Fruit fly (Drosophila melanogaster) whole organism, embryonic: ENCODE measurements around the gene CG11839.
A peak's percentile ranks its signal among the peaks of the same experiment; 100 is the strongest.

Source experiments
- Asciz ChIP-seq: fragments of 200-800 bp; sonication (Bioruptor generic); optimal IDR thresholded peaks from 2 replicates; lab custom pipeline; 2017; ENCODE audit warnings: missing biosample characterization, mild to moderate bottlenecking, missing genetic modification characterization, missing genetic modification reagents
- CG14014 ChIP-seq: fragments of 200-800 bp; sonication (Bioruptor generic); IDR thresholded peaks from 2 replicates; pipeline ENCODE4 v1.3.6; 2022; ENCODE audit warnings: missing biosample characterization, missing genetic modification characterization
- CG16863 ChIP-seq: fragments of 200-800 bp; sonication (Bioruptor generic); optimal IDR thresholded peaks from 3 replicates; lab custom pipeline; 2016; ENCODE audit warnings: missing biosample characterization, missing genetic modification characterization
- CG2678 ChIP-seq: fragments of 200-800 bp; sonication (Bioruptor generic); optimal IDR thresholded peaks from 3 replicates; lab custom pipeline; 2019; ENCODE audit warnings: missing biosample characterization, mild to moderate bottlenecking, missing genetic modification characterization, moderate library complexity
- CG30431 ChIP-seq: fragments of 200-800 bp; sonication (Bioruptor generic); optimal IDR thresholded peaks from 2 replicates; lab custom pipeline; 2017; ENCODE audit warnings: missing biosample characterization, missing genetic modification characterization
- CG31365 ChIP-seq: fragments of 200-800 bp; sonication (Bioruptor generic); optimal IDR thresholded peaks from 2 replicates; lab custom pipeline; 2018; ENCODE audit warnings: missing biosample characterization, mild to moderate bottlenecking, missing genetic modification characterization
- CG3281 ChIP-seq: fragments of 200-800 bp; sonication (Bioruptor generic); optimal IDR thresholded peaks from 3 replicates; lab custom pipeline; 2017; ENCODE audit warnings: missing biosample characterization, mild to moderate bottlenecking, missing genetic modification characterization
- CG33557 ChIP-seq: fragments of 200-800 bp; sonication (Bioruptor generic); optimal IDR thresholded peaks from 2 replicates; lab custom pipeline; 2019; ENCODE audit warnings: missing biosample characterization, mild to moderate bottlenecking, missing genetic modification characterization, moderate library complexity
- CG3407 ChIP-seq: fragments of 200-800 bp; sonication (Bioruptor generic); optimal IDR thresholded peaks from 2 replicates; lab custom pipeline; 2018; ENCODE audit warnings: missing biosample characterization, mild to moderate bottlenecking, missing genetic modification characterization
- CG42726 ChIP-seq: fragments of 200-800 bp; sonication (Bioruptor generic); IDR thresholded peaks from 2 replicates; pipeline ENCODE4 v1.3.6; 2022; ENCODE audit warnings: missing biosample characterization, missing genetic modification characterization; ENCODE audit not compliant: partially characterized antibody
- CG4854 ChIP-seq: fragments of 200-800 bp; sonication (Bioruptor generic); optimal IDR thresholded peaks from 2 replicates; lab custom pipeline; 2016; ENCODE audit warnings: missing biosample characterization, missing genetic modification characterization, inconsistent platforms
- CG6765 ChIP-seq: fragments of 200-800 bp; sonication (Bioruptor generic); optimal IDR thresholded peaks from 3 replicates; lab custom pipeline; 2017; ENCODE audit warnings: missing biosample characterization, mild to moderate bottlenecking, missing genetic modification characterization
- CG7556 ChIP-seq: fragments of 200-800 bp; sonication (Bioruptor generic); optimal IDR thresholded peaks from 2 replicates; lab custom pipeline; 2017; ENCODE audit warnings: missing biosample characterization, mild to moderate bottlenecking, missing genetic modification characterization
- CG8478 ChIP-seq: fragments of >200 bp; optimal IDR thresholded peaks from 2 replicates; lab custom pipeline; 2018
- CoRest ChIP-seq: fragments of 200-800 bp; sonication (Bioruptor generic); optimal IDR thresholded peaks from 3 replicates; lab custom pipeline; 2018; ENCODE audit warnings: missing biosample characterization, mild to moderate bottlenecking, missing genetic modification characterization, moderate library complexity
- Eip74EF ChIP-seq, 2 experiments: fragments of 200-800 bp in 1 of 2; fragments of >200 bp in 1 of 2; sonication (Bioruptor generic) in 1 of 2; optimal IDR thresholded peaks; 2 replicates each; lab custom pipeline; 2017 to 2019; ENCODE audit warnings: missing biosample characterization in 2 of 2, missing genetic modification characterization in 2 of 2, mild to moderate bottlenecking in 1 of 2, moderate library complexity in 1 of 2
- Ets65A ChIP-seq: fragments of 200-800 bp; sonication (Bioruptor generic); peaks from one replicate; lab custom pipeline; 2016; ENCODE audit warnings: missing biosample characterization, missing genetic modification characterization
- Fer1 ChIP-seq: fragments of 200-800 bp; sonication (Bioruptor generic); optimal IDR thresholded peaks from 2 replicates; lab custom pipeline; 2017; ENCODE audit warnings: missing biosample characterization, mild to moderate bottlenecking, missing genetic modification characterization
- Gsc ChIP-seq: fragments of 200-800 bp; sonication (Bioruptor generic); IDR thresholded peaks from 2 replicates; pipeline ENCODE4 v1.3.6; 2022; ENCODE audit warnings: missing biosample characterization, missing genetic modification characterization
- H2.0 ChIP-seq: fragments of 200-800 bp; sonication (Bioruptor generic); IDR thresholded peaks from 2 replicates; pipeline ENCODE4 v1.3.6; 2022; ENCODE audit warnings: missing biosample characterization, missing genetic modification characterization
- MESR4 ChIP-seq: fragments of 200-800 bp; sonication (Bioruptor generic); optimal IDR thresholded peaks from 2 replicates; lab custom pipeline; 2018; ENCODE audit warnings: missing biosample characterization, mild to moderate bottlenecking, missing genetic modification characterization, moderate library complexity
- Nf-YB ChIP-seq: fragments of 200-800 bp; sonication (Bioruptor generic); optimal IDR thresholded peaks from 3 replicates; lab custom pipeline; 2019; ENCODE audit warnings: missing biosample characterization, mild to moderate bottlenecking, missing genetic modification characterization, moderate library complexity
- Rfx ChIP-seq: fragments of 200-800 bp; sonication (Bioruptor generic); IDR thresholded peaks from 2 replicates; pipeline ENCODE4 v1.3.6; 2022; ENCODE audit warnings: missing biosample characterization, missing genetic modification characterization
- Spps ChIP-seq: fragments of 200-800 bp; sonication (Bioruptor generic); optimal IDR thresholded peaks from 2 replicates; lab custom pipeline; 2018; ENCODE audit warnings: missing biosample characterization, mild to moderate bottlenecking, missing genetic modification characterization
- Stat92E ChIP-seq, 3 experiments: fragments of >200 bp in 2 of 3; fragments of 200-800 bp in 1 of 3; sonication (Bioruptor generic) in 1 of 3; optimal IDR thresholded peaks; 2 replicates each; lab custom pipeline; 2017 to 2019; ENCODE audit warnings: missing biosample characterization in 3 of 3, missing genetic modification characterization in 3 of 3, mild to moderate bottlenecking in 1 of 3, moderate library complexity in 1 of 3
- amos ChIP-seq: fragments of 200-800 bp; sonication (Bioruptor generic); IDR thresholded peaks from 2 replicates; pipeline ENCODE4 v1.3.6; 2022; ENCODE audit warnings: missing biosample characterization, missing genetic modification characterization; ENCODE audit not compliant: partially characterized antibody
- ap ChIP-seq: fragments of 200-800 bp; sonication (Bioruptor generic); IDR thresholded peaks from 2 replicates; pipeline ENCODE4 v1.3.6; 2022; ENCODE audit warnings: missing biosample characterization, missing genetic modification characterization
- ara ChIP-seq: fragments of 200-800 bp; sonication (Bioruptor generic); IDR thresholded peaks from 2 replicates; pipeline ENCODE4 v1.3.6; 2022; ENCODE audit warnings: missing biosample characterization, missing genetic modification characterization
- az2 ChIP-seq: fragments of 200-800 bp; sonication (Bioruptor generic); optimal IDR thresholded peaks from 3 replicates; lab custom pipeline; 2016; ENCODE audit warnings: missing biosample characterization, missing genetic modification characterization
- cg ChIP-seq: fragments of 200-800 bp; sonication (Bioruptor generic); optimal IDR thresholded peaks from 3 replicates; lab custom pipeline; 2019; ENCODE audit warnings: missing biosample characterization, mild to moderate bottlenecking, missing genetic modification characterization, moderate library complexity
- da ChIP-seq: fragments of 200-800 bp; sonication (Bioruptor generic); optimal IDR thresholded peaks from 2 replicates; lab custom pipeline; 2016; ENCODE audit warnings: missing biosample characterization, missing genetic modification characterization
- fu2 ChIP-seq: fragments of 200-800 bp; sonication (Bioruptor generic); optimal IDR thresholded peaks from 2 replicates; lab custom pipeline; 2016; ENCODE audit warnings: missing biosample characterization, missing genetic modification characterization
- gcm2 ChIP-seq: fragments of 200-800 bp; sonication (Bioruptor generic); optimal IDR thresholded peaks from 2 replicates; lab custom pipeline; 2016; ENCODE audit warnings: missing biosample characterization, missing genetic modification characterization
- h ChIP-seq: fragments of >200 bp; optimal IDR thresholded peaks from 2 replicates; lab custom pipeline; 2017
- jumu ChIP-seq: fragments of 200-800 bp; sonication (Bioruptor generic); optimal IDR thresholded peaks from 3 replicates; lab custom pipeline; 2016; ENCODE audit warnings: missing biosample characterization, missing genetic modification characterization
- kni ChIP-seq: fragments of 200-800 bp; sonication (Bioruptor generic); optimal IDR thresholded peaks from 3 replicates; lab custom pipeline; 2017; ENCODE audit warnings: mild to moderate bottlenecking, missing biosample characterization, missing genetic modification reagents, missing genetic modification characterization
- nerfin-2 ChIP-seq: fragments of 200-800 bp; sonication (Bioruptor generic); IDR thresholded peaks from 2 replicates; pipeline ENCODE4 v1.3.6; 2022; ENCODE audit warnings: missing biosample characterization, missing genetic modification characterization; ENCODE audit not compliant: partially characterized antibody
- odd ChIP-seq: fragments of 200-800 bp; sonication (Bioruptor generic); optimal IDR thresholded peaks from 2 replicates; lab custom pipeline; 2017; ENCODE audit warnings: missing biosample characterization, mild to moderate bottlenecking, missing genetic modification characterization
- phol ChIP-seq: fragments of 200-800 bp; sonication (Bioruptor generic); optimal IDR thresholded peaks from 3 replicates; lab custom pipeline; 2018; ENCODE audit warnings: missing biosample characterization, mild to moderate bottlenecking, missing genetic modification characterization, moderate library complexity
- repo ChIP-seq: fragments of 200-800 bp; sonication (Bioruptor generic); optimal IDR thresholded peaks from 2 replicates; lab custom pipeline; 2016; ENCODE audit warnings: missing biosample characterization, missing genetic modification characterization
- rib ChIP-seq: fragments of 200-800 bp; sonication (Bioruptor generic); IDR thresholded peaks from 2 replicates; pipeline ENCODE4 v1.3.6; 2022; ENCODE audit warnings: missing biosample characterization, missing genetic modification characterization
- salm ChIP-seq: fragments of 200-800 bp; sonication (Bioruptor generic); optimal IDR thresholded peaks from 2 replicates; lab custom pipeline; 2018; ENCODE audit warnings: missing biosample characterization, mild to moderate bottlenecking, missing genetic modification characterization
- sisA ChIP-seq: fragments of 200-800 bp; sonication (Bioruptor generic); IDR thresholded peaks from 2 replicates; pipeline ENCODE4 v1.3.6; 2022; ENCODE audit warnings: missing biosample characterization, missing genetic modification characterization
- sna ChIP-seq: fragments of 200-800 bp; sonication (Bioruptor generic); IDR thresholded peaks from 2 replicates; pipeline ENCODE4 v1.3.6; 2022; ENCODE audit warnings: missing biosample characterization, missing genetic modification characterization; ENCODE audit not compliant: partially characterized antibody
- stwl ChIP-seq: fragments of 200-800 bp; sonication (Bioruptor generic); optimal IDR thresholded peaks from 3 replicates; lab custom pipeline; 2018; ENCODE audit warnings: missing biosample characterization, mild to moderate bottlenecking, missing genetic modification characterization, moderate library complexity
- ttk ChIP-seq: fragments of 200-800 bp; sonication (Bioruptor generic); IDR thresholded peaks from 2 replicates; pipeline ENCODE4 v2.1.2; 2022; ENCODE audit warnings: missing biosample characterization, missing genetic modification characterization
- tup ChIP-seq: fragments of 200-800 bp; sonication (Bioruptor generic); optimal IDR thresholded peaks from 2 replicates; lab custom pipeline; 2016; ENCODE audit warnings: missing biosample characterization, mild to moderate bottlenecking, missing genetic modification characterization, moderate library complexity
- unpg ChIP-seq: fragments of 200-800 bp; sonication (Bioruptor generic); optimal IDR thresholded peaks from 3 replicates; lab custom pipeline; 2018; ENCODE audit warnings: missing biosample characterization, mild to moderate bottlenecking, missing genetic modification characterization, moderate library complexity
- vnd ChIP-seq: fragments of 200-800 bp; sonication (Bioruptor generic); IDR thresholded peaks from 3 replicates; pipeline ENCODE4 v1.3.6; 2022; ENCODE audit warnings: missing biosample characterization, missing genetic modification characterization; ENCODE audit not compliant: partially characterized antibody
- wor ChIP-seq: fragments of 200-800 bp; sonication (Bioruptor generic); IDR thresholded peaks from 2 replicates; pipeline ENCODE4 v1.3.6; 2022; ENCODE audit warnings: missing biosample characterization, missing genetic modification characterization
- zf30C ChIP-seq: fragments of 200-800 bp; sonication (Bioruptor generic); optimal IDR thresholded peaks from 3 replicates; lab custom pipeline; 2018; ENCODE audit warnings: missing biosample characterization, mild to moderate bottlenecking, missing genetic modification characterization

The CG11839 gene

DNA sequence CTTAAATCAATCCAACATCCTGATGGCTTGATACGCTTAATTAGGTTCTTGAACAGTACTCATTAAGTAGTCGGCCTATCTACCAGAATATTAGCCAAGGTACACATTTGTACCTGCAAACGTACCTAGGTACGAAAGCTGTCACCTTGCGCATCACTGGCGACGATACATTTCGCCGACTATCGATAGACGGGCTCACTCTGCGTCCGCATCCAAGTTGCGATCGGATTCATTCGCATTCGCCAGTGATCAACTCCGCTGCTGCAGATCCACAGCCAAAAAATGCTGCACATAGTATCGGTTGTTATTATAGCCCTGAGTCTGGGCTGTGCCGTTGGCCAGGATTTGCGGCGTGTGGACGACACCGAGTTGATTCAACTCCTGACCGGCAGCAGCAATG is 22.2 kb upstream of the CG11839 start, which contains the start of gene CG11790 (continued):
- TF ChIP-seq cg, result no peak
- TF ChIP-seq ap, result no peak
- TF ChIP-seq Gsc (GFP tag; lab: Robert Waterston, UW), result no peak
- no peak for TF ChIP-seq ttk (GFP tag; lab: Robert Waterston, UW)
- no peak for TF ChIP-seq rib
- no peak for TF ChIP-seq odd
- TF ChIP-seq Fer1 (GFP tag; lab: Kevin White, UChicago), result no peak
- TF ChIP-seq CG3281 (GFP tag; lab: Kevin White, UChicago), result no peak
- TF ChIP-seq Asciz (GFP tag; lab: Kevin White, UChicago), result no peak
- TF ChIP-seq CG4854 (GFP tag; lab: Kevin White, UChicago), result no peak
- no peak for TF ChIP-seq CG8478 (lab: Kevin White, UChicago)
- TF ChIP-seq Ets65A (GFP tag; lab: Kevin White, UChicago), result peak; percentile 43
- no peak for TF ChIP-seq unpg (GFP tag; lab: Kevin White, UChicago)
- no peak for TF ChIP-seq CG16863 (GFP tag; lab: Kevin White, UChicago)
- no peak for TF ChIP-seq CG33557 (GFP tag; lab: Kevin White, UChicago)
- TF ChIP-seq Nf-YB (GFP tag; lab: Kevin White, UChicago), result no peak
- TF ChIP-seq Stat92E (GFP tag; optimal IDR thresholded peaks at IDR 0.05; lab: Kevin White, UChicago), result no peak
- TF ChIP-seq ara (GFP tag; lab: Robert Waterston, UW), result no peak
- no peak for TF ChIP-seq h
- TF ChIP-seq CG2678, result no peak
- TF ChIP-seq CG6765, result no peak
- TF ChIP-seq CG30431 (GFP tag; lab: Kevin White, UChicago), result no peak
- TF ChIP-seq sna (GFP tag; lab: Robert Waterston, UW), result peak; percentile 75
- no peak for TF ChIP-seq repo (GFP tag; lab: Kevin White, UChicago)
- no peak for TF ChIP-seq CG7556 (GFP tag; lab: Kevin White, UChicago)
- peak; percentile 43; the same call in 1 of the 2 replicates for TF ChIP-seq Rfx
- TF ChIP-seq phol (tag; lab: Kevin White, UChicago), result no peak
- no peak for TF ChIP-seq wor (GFP tag; lab: Robert Waterston, UW)
- peak; percentile 3 for TF ChIP-seq CoRest (tag; lab: Kevin White, UChicago)
- TF ChIP-seq CG42726 (GFP tag; lab: Robert Waterston, UW), result peak; percentile 70; the same call in 1 of the 2 replicates
- TF ChIP-seq Eip74EF (GFP tag; optimal IDR thresholded peaks at IDR 0.05; lab: Kevin White, UChicago), result no peak
- no peak for TF ChIP-seq salm (tag; lab: Kevin White, UChicago)
- TF ChIP-seq MESR4, result peak; percentile 52
- no peak for TF ChIP-seq da (GFP tag; lab: Kevin White, UChicago)
- TF ChIP-seq fu2, result no peak
- no peak for TF ChIP-seq H2.0 (GFP tag; lab: Robert Waterston, UW)
- no peak for TF ChIP-seq Spps (tag; lab: Kevin White, UChicago)
- TF ChIP-seq tup (GFP tag; lab: Kevin White, UChicago), result no peak
- peak; percentile 38 for TF ChIP-seq stwl (tag; lab: Kevin White, UChicago)
- no peak for TF ChIP-seq kni
- TF ChIP-seq CG14014 (GFP tag; lab: Robert Waterston, UW), result 0 out of 2 replicates have a peak, but pooled peaks have one; percentile 26
- no peak for TF ChIP-seq zf30C (GFP tag; lab: Kevin White, UChicago)
- TF ChIP-seq vnd, result peak; percentile 65
- peak; percentile 59 for TF ChIP-seq nerfin-2 (GFP tag; lab: Robert Waterston, UW)
- TF ChIP-seq gcm2 (GFP tag; lab: Kevin White, UChicago), result no peak
- peak; percentile 75 for TF ChIP-seq amos (GFP tag; lab: Robert Waterston, UW)
- no peak for TF ChIP-seq az2 (GFP tag; lab: Kevin White, UChicago)
- TF ChIP-seq CG31365 (tag; lab: Kevin White, UChicago), result no peak
- TF ChIP-seq sisA (GFP tag; lab: Robert Waterston, UW), result no peak
- no peak for TF ChIP-seq CG3407
- no peak for TF ChIP-seq jumu (GFP tag; lab: Kevin White, UChicago)
